Fruit fly (Drosophila melanogaster): ENCODE data around the gene Tie.
A peak's percentile ranks its signal among the peaks of the same experiment; 100 is the strongest.

Gene Tie

DNA sequence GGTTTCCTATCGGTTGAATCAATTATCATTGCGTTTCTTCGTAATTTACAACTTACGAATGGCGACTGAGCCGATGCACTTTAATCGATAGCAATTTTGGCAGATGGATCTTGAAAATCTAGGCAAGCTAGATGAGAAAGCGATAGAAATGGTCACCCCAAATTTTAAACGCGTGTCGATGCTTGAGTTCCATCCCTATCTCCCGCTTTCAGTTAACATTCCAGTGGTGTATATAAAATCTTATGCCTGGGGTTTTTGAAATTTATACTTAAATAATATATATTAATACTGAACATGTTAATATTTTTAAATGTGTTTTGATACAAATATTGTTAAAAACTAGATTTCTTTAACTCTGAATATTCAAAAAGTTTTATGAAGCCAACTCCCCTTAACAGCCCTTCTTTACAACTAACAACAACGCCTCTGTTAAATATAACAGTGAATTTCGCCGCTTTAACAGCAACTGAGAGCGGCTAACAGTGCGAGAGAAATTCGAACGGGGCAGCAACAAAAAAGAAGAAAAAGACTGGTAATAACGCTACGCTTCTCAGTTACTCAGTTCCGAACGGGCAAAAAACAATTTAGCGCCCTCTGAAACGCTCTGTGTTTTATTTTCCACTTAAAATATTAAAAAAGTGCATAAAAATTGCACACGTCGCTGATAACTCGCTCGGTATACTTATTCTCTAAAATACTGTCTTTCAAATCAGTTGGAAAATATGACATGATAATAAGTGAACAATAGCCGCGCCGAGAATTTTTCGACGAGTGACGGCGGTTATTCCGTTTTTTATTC, 9.8 kb upstream of the Tie start, which contains the start of gene CG11357 (continued):
- peak; percentile 99 for TF ChIP-seq CG2712 (tag; optimal IDR thresholded peaks at IDR 0.05)
- TF ChIP-seq Ravus (GFP tag; IDR thresholded peaks at IDR 0.05) = peak; percentile 95
- TF ChIP-seq stc (GFP tag; IDR thresholded peaks at IDR 0.05) = peak; percentile 99
- TF ChIP-seq ci (GFP tag; IDR thresholded peaks at IDR 0.05) = peak; percentile 99
- TF ChIP-seq CG1024 (GFP tag; IDR thresholded peaks at IDR 0.05) = peak; percentile 95
- TF ChIP-seq CG12769 (tag; optimal IDR thresholded peaks at IDR 0.05) = peak; percentile 71
- peak; percentile 38 for TF ChIP-seq yki (optimal IDR thresholded peaks at IDR 0.05)
- peak; percentile 98 for TF ChIP-seq gsb (GFP tag; IDR thresholded peaks at IDR 0.05)
- peak; percentile 99 for TF ChIP-seq dysf (GFP tag; IDR thresholded peaks at IDR 0.05)
- peak; percentile 86 for TF ChIP-seq mam (GFP tag; optimal IDR thresholded peaks at IDR 0.05)
- peak; percentile 50 for TF ChIP-seq CG15479 (GFP tag; optimal IDR thresholded peaks at IDR 0.05)
- peak; percentile 98 for TF ChIP-seq zfh1 (GFP tag; IDR thresholded peaks at IDR 0.05)
- peak; percentile 34 for TF ChIP-seq grn (GFP tag; optimal IDR thresholded peaks at IDR 0.05)
- peak; percentile 98 for TF ChIP-seq CG9215 (GFP tag; IDR thresholded peaks at IDR 0.05)
- TF ChIP-seq dpn (GFP tag; optimal IDR thresholded peaks at IDR 0.05) = peak; percentile 86 to 99
- TF ChIP-seq Ets65A (GFP tag) = peak; percentile 96
- TF ChIP-seq CG31365 (tag; optimal IDR thresholded peaks at IDR 0.05) = peak; percentile 76
- TF ChIP-seq CG6765 (GFP tag; optimal IDR thresholded peaks at IDR 0.05) = peak; percentile 97
- TF ChIP-seq Gsc (GFP tag; IDR thresholded peaks at IDR 0.05) = peak; percentile 93
- peak; percentile 99 for TF ChIP-seq Drgx (GFP tag; IDR thresholded peaks at IDR 0.05)
- peak; percentile 87 for TF ChIP-seq CG7745 (tag; optimal IDR thresholded peaks at IDR 0.05)
- peak; percentile 96 for TF ChIP-seq CG6683 (GFP tag; optimal IDR thresholded peaks at IDR 0.05)
- peak; percentile 91 for TF ChIP-seq CG3838 (GFP tag; optimal IDR thresholded peaks at IDR 0.05)
- peak; percentile 81 for TF ChIP-seq slp2 (GFP tag; optimal IDR thresholded peaks at IDR 0.05)
- no peak for TF ChIP-seq CG8478 (optimal IDR thresholded peaks at IDR 0.05)
- no peak for TF ChIP-seq Tbp (GFP tag; optimal IDR thresholded peaks at IDR 0.05)
- peak; percentile 43 for TF ChIP-seq Mes4 (GFP tag; optimal IDR thresholded peaks at IDR 0.05)
- TF ChIP-seq CG17802 (tag; optimal IDR thresholded peaks at IDR 0.05) = peak; percentile 77
- no peak for TF ChIP-seq cad (GFP tag; optimal IDR thresholded peaks at IDR 0.05)
- peak; percentile 98 for TF ChIP-seq nerfin-1 (tag; optimal IDR thresholded peaks at IDR 0.05)
- TF ChIP-seq pnt (GFP tag; optimal IDR thresholded peaks at IDR 0.05) = peak; percentile 82
- peak; percentile 99 for TF ChIP-seq Dbx (GFP tag; IDR thresholded peaks at IDR 0.05)
- peak in 1 of 3 experiments; percentile 98 for TF ChIP-seq lola (GFP tag; optimal IDR thresholded peaks at IDR 0.05)
- peak; percentile 99 for TF ChIP-seq Awh (GFP tag; IDR thresholded peaks at IDR 0.05)
- peak; percentile 97 for TF ChIP-seq ro (GFP tag; IDR thresholded peaks at IDR 0.05)
- peak; percentile 90 to 99 for TF ChIP-seq Hr51 (GFP tag; optimal IDR thresholded peaks at IDR 0.05)
- peak; percentile 100 for TF ChIP-seq vvl (GFP tag; IDR thresholded peaks at IDR 0.05)
- TF ChIP-seq CG13894 (tag; optimal IDR thresholded peaks at IDR 0.05) = peak; percentile 98
- TF ChIP-seq chn (GFP tag; optimal IDR thresholded peaks at IDR 0.05) = peak; percentile 81
- TF ChIP-seq gce (GFP tag; IDR thresholded peaks at IDR 0.05) = peak; percentile 99
- peak in 1 of 2 experiments; percentile 81 for TF ChIP-seq insv (GFP tag; optimal IDR thresholded peaks at IDR 0.05)
- TF ChIP-seq dimm (GFP tag; IDR thresholded peaks at IDR 0.05) = peak; percentile 96
- peak; percentile 99 for TF ChIP-seq CG12659 (GFP tag; optimal IDR thresholded peaks at IDR 0.05)
- TF ChIP-seq Chrac-16 (GFP tag; optimal IDR thresholded peaks at IDR 0.05) = peak; percentile 97
- peak; percentile 73 for TF ChIP-seq Sry-δ (GFP tag; optimal IDR thresholded peaks at IDR 0.05)
- peak; percentile 51 for TF ChIP-seq CG3163 (GFP tag; optimal IDR thresholded peaks at IDR 0.05)
- TF ChIP-seq crol (GFP tag; IDR thresholded peaks at IDR 0.05) = peak; percentile 81
- peak; percentile 96 for TF ChIP-seq Oaz (GFP tag; IDR thresholded peaks at IDR 0.05)

All from whole organism, embryonic.